Worm (Caenorhabditis elegans) whole organism, L4 larva: ENCODE data around the gene C08E3.13.
"Not testable (repeated sequence)": the region's sequence is repeated elsewhere in the genome, so short reads cannot be mapped to it uniquely, and the experiment has no call there.

Experiments used
- F10B5.3 ChIP-seq: sonication (generic microtip); optimal IDR thresholded peaks from 2 replicates; lab custom pipeline; 2016; ENCODE audit warnings: mild to moderate bottlenecking, missing genetic modification characterization, missing compliant biosample characterization
- Y5F2A.4 ChIP-seq: fragments of 200-800 bp; sonication (Bioruptor generic); optimal IDR thresholded peaks from 2 replicates; lab custom pipeline; 2018; ENCODE audit warnings: mild to moderate bottlenecking, missing genetic modification characterization, missing compliant biosample characterization
- ZK337.2 ChIP-seq: fragments of 200-800 bp; sonication (Bioruptor generic); IDR thresholded peaks from 2 replicates; pipeline ENCODE4 v1.3.6; 2022; ENCODE audit warnings: missing genetic modification reagents, missing genetic modification characterization, missing compliant biosample characterization
- aha-1 ChIP-seq: fragments of 150-350 bp; peaks from one replicate; lab custom pipeline; 2014; ENCODE audit warnings: missing biosample characterization, missing genetic modification characterization
- ceh-62 ChIP-seq: sonication (generic microtip); optimal IDR thresholded peaks from 2 replicates; lab custom pipeline; 2017; ENCODE audit warnings: missing biosample characterization, missing genetic modification characterization
- cey-2 ChIP-seq: sonication (generic microtip); optimal IDR thresholded peaks from 3 replicates; lab custom pipeline; 2017; ENCODE audit warnings: missing genetic modification characterization, mild to moderate bottlenecking, missing compliant biosample characterization, antibody characterized with exemption, borderline replicate concordance; ENCODE audit not compliant: insufficient read depth
- fkh-10 ChIP-seq: fragments of 150-350 bp; optimal IDR thresholded peaks from 2 replicates; lab custom pipeline; 2014; ENCODE audit warnings: missing biosample characterization, missing genetic modification reagents, missing genetic modification characterization
- fos-1 ChIP-seq: fragments of 150-350 bp; optimal IDR thresholded peaks from 2 replicates; lab custom pipeline; 2014; ENCODE audit warnings: missing biosample characterization, missing genetic modification characterization
- gei-8 ChIP-seq: fragments of 200-800 bp; sonication (Bioruptor generic); optimal IDR thresholded peaks from 2 replicates; lab custom pipeline; 2018; ENCODE audit warnings: mild to moderate bottlenecking, missing genetic modification characterization, missing compliant biosample characterization
- hlh-11 ChIP-seq: fragments of 200-800 bp; sonication (Bioruptor generic); optimal IDR thresholded peaks from 2 replicates; lab custom pipeline; 2018; ENCODE audit warnings: mild to moderate bottlenecking, missing genetic modification characterization, missing compliant biosample characterization
- lsy-2 ChIP-seq, 2 experiments: fragments of 150-350 bp in 1 of 2; sonication (generic microtip) in 1 of 2; optimal IDR thresholded peaks; 2 replicates each; lab custom pipeline; 2014 to 2017; ENCODE audit warnings: missing biosample characterization in 2 of 2, missing genetic modification characterization in 2 of 2
- nhr-10 ChIP-seq: fragments of 150-350 bp; optimal IDR thresholded peaks from 2 replicates; lab custom pipeline; 2014; ENCODE audit warnings: missing biosample characterization, missing genetic modification characterization
- nhr-102 ChIP-seq: sonication (generic microtip); optimal IDR thresholded peaks from 2 replicates; lab custom pipeline; 2016; ENCODE audit warnings: mild to moderate bottlenecking, missing genetic modification characterization, moderate library complexity, missing compliant biosample characterization
- nhr-11 ChIP-seq: fragments of 150-350 bp; optimal IDR thresholded peaks from 2 replicates; lab custom pipeline; 2014; ENCODE audit warnings: missing biosample characterization, missing genetic modification characterization
- nhr-111 ChIP-seq: fragments of 200-800 bp; sonication (Bioruptor generic); optimal IDR thresholded peaks from 2 replicates; lab custom pipeline; 2018; ENCODE audit warnings: mild to moderate bottlenecking, missing genetic modification characterization, missing compliant biosample characterization
- nhr-28 ChIP-seq: fragments of 150-350 bp; optimal IDR thresholded peaks from 2 replicates; lab custom pipeline; 2014; ENCODE audit warnings: missing biosample characterization, missing genetic modification characterization
- nhr-76 ChIP-seq: fragments of 150-350 bp; optimal IDR thresholded peaks from 2 replicates; lab custom pipeline; 2014; ENCODE audit warnings: missing biosample characterization, missing genetic modification characterization
- nhr-77 ChIP-seq: fragments of 150-350 bp; optimal IDR thresholded peaks from 2 replicates; lab custom pipeline; 2014; ENCODE audit warnings: missing biosample characterization, missing genetic modification characterization
- set-16 ChIP-seq: fragments of 200-800 bp; sonication (Bioruptor generic); IDR thresholded peaks from 2 replicates; pipeline ENCODE4 v1.3.6; 2022; ENCODE audit warnings: missing genetic modification reagents, missing genetic modification characterization, missing compliant biosample characterization
- skn-1 ChIP-seq: fragments of 150-350 bp; optimal IDR thresholded peaks from 2 replicates; lab custom pipeline; 2014; ENCODE audit warnings: missing biosample characterization, missing genetic modification characterization
- snpc-4 ChIP-seq: fragments of 150-350 bp; optimal IDR thresholded peaks from 2 replicates; lab custom pipeline; 2014; ENCODE audit warnings: missing biosample characterization, missing genetic modification characterization
- tra-1 ChIP-seq: fragments of 200-800 bp; sonication (Bioruptor generic); IDR thresholded peaks from 2 replicates; pipeline ENCODE4 v1.3.6; 2022; ENCODE audit warnings: missing genetic modification reagents, missing genetic modification characterization, missing compliant biosample characterization
- unc-62 ChIP-seq, 3 experiments: fragments of 150-350 bp in 1 of 3; sonication (generic microtip); optimal IDR thresholded peaks in 2 of 3; peaks in 1 of 3; 1 replicate in 1 of 3; 2 replicates in 2 of 3; lab custom pipeline; 2014 to 2017; ENCODE audit warnings: missing biosample characterization in 3 of 3, missing genetic modification characterization in 3 of 3, missing genetic modification reagents in 3 of 3, missing genotype in 1 of 3

Gene C08E3.13

DNA sequence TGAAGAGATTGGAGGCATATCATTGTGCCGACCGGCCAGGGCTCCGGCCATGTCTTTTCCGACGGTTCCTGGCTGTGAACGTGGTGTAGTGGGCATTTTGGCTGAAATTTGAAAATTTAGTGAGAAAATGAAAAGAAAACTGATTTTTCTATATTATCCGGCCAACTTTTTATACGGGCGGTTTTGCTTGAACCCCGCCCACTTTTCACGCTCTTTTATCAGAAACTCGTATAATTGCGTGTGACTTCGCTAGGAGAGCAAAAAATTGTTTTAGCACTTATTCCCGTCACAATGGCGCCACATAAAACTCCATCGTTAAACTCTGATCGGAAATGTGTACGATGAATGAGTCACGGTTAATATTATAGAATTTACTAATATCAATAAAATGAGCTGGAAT, at the start of gene C08E3.13:
Gene C08E3.13, minus strand, starts transcription at position 101 of the 400 bp plus-strand sequence.
- TF ChIP-seq snpc-4 (tag; lab: Kevin White, UChicago); tra-1 (GFP tag; lab: Robert Waterston, UW); lsy-2 (tag; optimal IDR thresholded peaks at IDR 0.05; lab: Kevin White, UChicago): not testable (repeated sequence)

DNA sequence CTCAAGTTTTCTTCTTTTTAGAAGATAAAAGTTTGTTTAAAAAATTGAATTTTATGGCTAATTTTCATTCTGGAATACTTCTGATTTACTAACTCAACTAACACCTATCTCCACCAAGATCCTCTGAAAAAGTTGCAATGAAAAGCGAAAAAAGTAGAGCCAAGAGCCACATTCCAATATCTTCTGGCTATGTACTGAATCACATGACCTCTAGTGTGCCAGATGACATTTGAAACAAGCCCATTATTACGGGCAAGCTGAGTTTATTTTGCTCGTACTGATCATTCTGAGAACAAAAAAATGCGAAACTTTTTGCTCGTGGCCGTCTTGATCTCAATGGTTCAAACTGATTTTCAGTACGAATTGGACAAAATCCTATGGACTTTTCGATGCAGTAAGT, 47.0 kb upstream of the C08E3.13 start, which contains the start of gene irld-36:
Gene irld-36, plus strand, starts transcription at position 301 of the 400 bp plus-strand sequence.
- TF ChIP-seq fos-1 (tag; lab: Kevin White, UChicago) (no peak), fkh-10 (GFP tag; lab: Kevin White, UChicago) (no peak)
- TF ChIP-seq, all 104 proteins: peak for 0

DNA sequence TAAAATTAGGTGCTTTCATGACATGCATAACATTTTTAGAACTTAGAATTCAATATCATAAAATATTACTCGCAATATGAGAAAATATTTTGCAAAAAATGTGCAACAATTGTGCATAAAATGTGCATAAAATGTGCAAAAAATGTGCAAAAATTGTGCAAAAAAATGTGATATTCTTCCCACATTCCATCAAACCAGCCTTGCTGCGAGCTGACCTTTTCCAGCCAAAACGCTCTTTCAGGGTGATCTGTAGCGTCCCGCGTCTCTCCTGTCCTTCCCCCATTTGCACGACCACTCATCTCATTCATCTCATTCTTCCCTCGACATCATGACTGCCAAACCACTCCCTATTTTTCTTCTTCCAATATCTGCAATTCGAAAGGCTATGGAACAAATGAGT, 44.0 kb upstream of the C08E3.13 start, which contains the start of gene fbxb-17:
Gene fbxb-17, plus strand, starts transcription at position 301 of the 400 bp plus-strand sequence.
- TF ChIP-seq nhr-11 = no peak
- no peak for TF ChIP-seq gei-8 (GFP tag; lab: Kevin White, UChicago)
- TF ChIP-seq nhr-102 (tag; lab: Kevin White, UChicago) = no peak
- no peak for TF ChIP-seq nhr-111 (GFP tag; lab: Kevin White, UChicago)
- peak in 1 of 2 experiments; percentile 5 for TF ChIP-seq unc-62 (GFP tag; optimal IDR thresholded peaks at IDR 0.05 in 1 of 2; lab: Kevin White, UChicago)
- TF ChIP-seq unc-62 (tag; optimal IDR thresholded peaks at IDR 0.05; lab: Kevin White, UChicago) = no peak
- no peak for TF ChIP-seq nhr-77 (tag; lab: Kevin White, UChicago)
- no peak for TF ChIP-seq F10B5.3 (tag; lab: Kevin White, UChicago)
- no peak for TF ChIP-seq nhr-76 (tag; lab: Kevin White, UChicago)

DNA sequence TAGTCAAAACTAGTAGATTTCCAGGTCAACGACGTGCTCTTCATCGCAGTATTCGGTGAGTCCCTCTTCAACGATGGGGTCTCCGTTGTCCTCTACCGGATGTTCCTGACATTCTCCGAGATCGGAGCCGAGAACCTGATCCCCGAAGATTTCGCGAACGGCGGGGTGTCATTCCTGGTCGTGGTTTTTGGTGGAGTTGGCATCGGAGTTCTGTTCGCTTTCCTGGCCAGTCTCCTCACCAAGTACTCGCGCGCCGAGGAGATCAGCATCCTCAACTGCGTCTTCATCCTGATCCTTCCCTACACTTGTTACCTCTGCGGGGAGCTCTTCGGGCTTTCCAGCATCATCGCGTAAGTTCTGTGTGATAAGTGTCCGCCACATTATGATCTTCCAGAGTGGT, 40.6 kb upstream of the C08E3.13 start:
- TF ChIP-seq aha-1 (tag; lab: Kevin White, UChicago) (peak; percentile 54), cey-2 (tag; lab: Kevin White, UChicago) (no peak), set-16 (GFP tag; lab: Robert Waterston, UW) (peak; percentile 68; the same call in 1 of the 2 replicates)

DNA sequence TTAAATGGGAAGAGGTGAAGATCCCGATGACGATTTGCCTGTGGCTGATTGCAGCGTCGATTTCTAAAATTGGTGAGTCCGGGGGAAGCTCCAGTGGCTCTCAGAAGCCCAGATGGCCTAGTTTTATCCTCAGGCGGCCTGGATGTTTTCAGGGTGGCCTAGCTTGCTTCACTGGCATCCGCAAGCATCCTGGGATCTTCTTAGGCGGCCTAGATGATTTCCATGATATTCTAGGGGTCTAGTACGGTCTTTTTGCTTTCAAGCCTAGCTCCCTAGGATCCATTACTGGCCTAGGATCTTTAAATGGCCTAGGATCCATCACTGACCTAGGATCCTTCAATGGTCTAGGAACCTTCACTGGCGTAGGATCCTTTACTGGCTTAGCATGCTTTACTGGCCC, 38.9 kb upstream of the C08E3.13 start:
- peak; percentile 91 for TF ChIP-seq aha-1 (tag; lab: Kevin White, UChicago)
- no peak for TF ChIP-seq ceh-62 (tag; lab: Kevin White, UChicago)

DNA sequence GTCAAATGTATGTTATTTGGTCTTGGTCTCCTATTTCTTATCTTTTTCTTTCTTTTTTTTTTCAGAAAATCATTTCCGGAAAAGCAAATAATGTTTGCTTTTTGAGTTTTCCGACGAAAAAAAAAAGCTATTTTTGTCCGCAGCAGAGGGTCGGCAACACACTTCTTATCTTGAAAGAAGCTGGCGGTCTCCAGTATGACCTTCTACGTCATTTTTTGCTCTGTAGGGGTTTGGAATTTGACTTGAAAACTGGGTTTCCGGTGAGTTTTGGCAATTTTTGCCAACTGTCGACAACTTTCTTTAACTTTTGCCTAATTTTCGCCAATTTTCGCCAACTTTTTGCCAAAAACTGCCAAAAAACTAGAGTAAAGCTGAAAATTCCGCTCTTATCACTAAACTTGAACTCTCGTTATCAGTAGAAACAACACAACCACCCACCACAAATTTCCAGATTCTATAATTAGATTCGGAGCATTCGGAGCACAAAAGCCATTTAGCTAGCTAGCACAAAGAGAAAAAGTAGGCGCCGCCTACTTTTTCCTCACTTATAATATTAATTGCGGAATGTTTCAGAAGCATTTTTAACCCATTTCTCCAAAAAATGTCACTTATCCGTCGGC, 38.3 kb upstream of the C08E3.13 start, which contains the start of gene nhx-6:
Gene nhx-6, plus strand, starts transcription at position 570 of the 620 bp plus-strand sequence.
- TF ChIP-seq nhr-10 (tag; lab: Kevin White, UChicago) (no peak), aha-1 (tag; lab: Kevin White, UChicago) (peak; percentile 46), hlh-11 (tag; lab: Kevin White, UChicago) (peak; percentile 25), ZK337.2 (GFP tag; lab: Robert Waterston, UW) (no peak), Y5F2A.4 (GFP tag; lab: Kevin White, UChicago) (no peak), nhr-28 (tag; lab: Kevin White, UChicago) (peak; percentile 6)

DNA sequence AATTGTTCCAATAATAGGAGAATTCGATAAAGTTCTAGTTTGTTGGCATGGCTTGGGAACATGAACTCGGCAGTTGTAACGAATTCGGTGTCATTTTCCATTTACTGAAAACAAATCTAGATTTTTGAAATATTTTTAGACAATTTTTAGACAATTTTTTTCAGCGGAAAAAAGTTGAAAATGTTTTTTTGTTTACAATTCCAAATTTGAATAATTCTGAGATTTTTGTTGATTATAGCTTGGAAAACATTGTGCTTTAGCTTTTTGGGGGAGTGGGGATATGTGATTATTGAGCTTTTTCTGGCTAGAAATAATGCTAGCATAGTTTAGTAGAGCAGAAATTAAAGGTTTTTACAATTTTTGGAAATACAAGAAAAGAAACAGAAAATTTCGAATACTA, 36.8 kb upstream of the C08E3.13 start, which contains the start of gene srw-97:
Gene srw-97, minus strand, starts transcription at position 101 of the 400 bp plus-strand sequence.
- TF ChIP-seq unc-62 (GFP tag; optimal IDR thresholded peaks at IDR 0.05 in 1 of 2; lab: Kevin White, UChicago) (peak in 1 of 2 experiments; percentile 62), unc-62 (tag; optimal IDR thresholded peaks at IDR 0.05; lab: Kevin White, UChicago) (no peak), nhr-28 (tag; lab: Kevin White, UChicago) (no peak)

DNA sequence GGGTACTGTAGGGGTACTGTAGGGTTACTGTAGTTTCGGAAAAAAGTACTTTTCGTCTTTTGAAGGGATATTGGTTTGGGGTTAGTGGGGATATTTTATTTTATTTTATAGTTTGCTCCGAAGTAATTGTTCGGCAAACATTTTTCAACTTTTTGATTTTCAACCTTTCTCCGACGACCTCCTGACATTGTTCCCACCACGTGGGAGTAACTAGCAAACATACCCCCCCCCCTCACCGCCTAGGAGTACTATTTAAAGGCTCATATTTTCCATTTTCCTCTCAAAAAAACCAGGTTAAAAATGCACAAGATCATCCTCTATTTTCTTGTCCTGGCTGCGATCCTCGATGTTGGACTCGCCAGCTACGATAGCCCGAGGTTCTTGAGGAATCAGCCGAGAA, 33.9 kb upstream of the C08E3.13 start, which contains the start of gene srlf-29:
Gene srlf-29, plus strand, starts transcription at position 301 of the 400 bp plus-strand sequence.
- no peak for TF ChIP-seq skn-1
- no peak for TF ChIP-seq F10B5.3 (tag; lab: Kevin White, UChicago)
- TF ChIP-seq unc-62 (GFP tag; optimal IDR thresholded peaks at IDR 0.05 in 1 of 2; lab: Kevin White, UChicago) = peak in 1 of 2 experiments; percentile 49
- TF ChIP-seq unc-62 (tag; optimal IDR thresholded peaks at IDR 0.05; lab: Kevin White, UChicago) = no peak
- TF ChIP-seq fos-1 (tag; lab: Kevin White, UChicago) = no peak
